Worm (Caenorhabditis elegans) whole organism, L3 larva: ENCODE results near the gene tsr-1.

Experiments used
- egl-27 ChIP-seq: sonication (generic microtip); optimal IDR thresholded peaks from 4 replicates; lab custom pipeline; 2017; ENCODE audit warnings: missing biosample characterization, missing genetic modification reagents, missing genetic modification characterization
- jun-1 ChIP-seq: fragments of 150-350 bp; optimal IDR thresholded peaks from 2 replicates; lab custom pipeline; 2014; ENCODE audit warnings: missing biosample characterization, missing genetic modification reagents, missing genetic modification characterization
- lin-39 ChIP-seq: fragments of 150-350 bp; optimal IDR thresholded peaks from 2 replicates; lab custom pipeline; 2018; ENCODE audit warnings: missing biosample characterization, missing genetic modification reagents, missing genetic modification characterization

The tsr-1 gene

DNA sequence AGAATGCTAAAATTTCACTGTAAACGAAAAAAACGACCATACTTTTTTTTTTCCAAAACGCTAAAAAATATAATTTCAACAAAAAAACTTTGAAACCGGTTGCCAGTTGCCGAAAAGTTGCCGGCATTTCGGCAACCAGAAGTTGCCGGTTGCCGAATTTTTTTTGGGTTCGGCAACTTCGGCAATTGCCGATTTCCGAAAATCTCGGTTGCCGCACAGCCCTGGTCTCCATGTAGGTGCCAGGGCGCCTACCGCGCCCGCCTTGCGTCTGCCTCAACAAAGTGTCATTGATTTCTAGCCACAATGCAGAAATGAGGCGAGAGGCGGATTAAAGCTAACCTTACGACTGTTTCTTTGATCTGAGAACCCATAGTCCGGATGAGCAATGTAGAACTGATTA lies 62.1 kb downstream of the tsr-1 start:
- TF ChIP-seq egl-27 (tag; lab: Kevin White, UChicago) (no peak), jun-1 (no peak), lin-39 (no peak)
